Worm (Caenorhabditis elegans): ENCODE results near the gene ifa-4.

- TF ChIP-seq ceh-16 (tag; optimal IDR thresholded peaks at IDR 0.05) (no peak), blmp-1 (tag; optimal IDR thresholded peaks at IDR 0.05; ENCODE audit: insufficient read depth) (no peak), F13H6.1 (tag; optimal IDR thresholded peaks at IDR 0.05) (no peak), nhr-12 (tag; optimal IDR thresholded peaks at IDR 0.05) (no peak), fos-1 (tag; optimal IDR thresholded peaks at IDR 0.05) (no peak), nhr-237 (tag; optimal IDR thresholded peaks at IDR 0.05) (no peak), egl-27 (tag; optimal IDR thresholded peaks at IDR 0.05) (no peak), snpc-4 (tag; optimal IDR thresholded peaks at IDR 0.05) (no peak), dmd-4 (tag; optimal IDR thresholded peaks at IDR 0.05) (no peak), R02D3.7 (tag; optimal IDR thresholded peaks at IDR 0.05) (no peak), ztf-11 (tag; optimal IDR thresholded peaks at IDR 0.05) (no peak), mbf-1 (tag; optimal IDR thresholded peaks at IDR 0.05) (no peak)
These were observed 5.3 kb upstream of the ifa-4 start, which contains the start of gene K05B2.4 for ce11 chrX:4920942-4921540.
